Fruit fly (Drosophila melanogaster) whole organism, prepupa: ENCODE measurements around the gene TwdlX.
A peak's percentile ranks its signal among the peaks of the same experiment; 100 is the strongest.

Experiments
- CG10631 ChIP-seq: fragments of 200-800 bp; sonication (Bioruptor generic); optimal IDR thresholded peaks from 2 replicates; lab custom pipeline; 2016; ENCODE audit warnings: missing biosample characterization, missing genetic modification characterization
- CG10669 ChIP-seq: fragments of 200-800 bp; sonication (Bioruptor generic); optimal IDR thresholded peaks from 3 replicates; lab custom pipeline; 2018; ENCODE audit warnings: missing biosample characterization, mild to moderate bottlenecking, missing genetic modification characterization, moderate library complexity
- CG11762 ChIP-seq: fragments of 200-800 bp; sonication (Bioruptor generic); optimal IDR thresholded peaks from 3 replicates; lab custom pipeline; 2016; ENCODE audit warnings: missing biosample characterization, missing genetic modification characterization; ENCODE audit not compliant: insufficient read depth
- CG15336 ChIP-seq: fragments of 200-800 bp; sonication (Bioruptor generic); IDR thresholded peaks from 2 replicates; pipeline ENCODE4 v1.3.6; 2022; ENCODE audit warnings: missing biosample characterization, missing genetic modification characterization
- CG32006 ChIP-seq: fragments of 200-800 bp; sonication (Bioruptor generic); optimal IDR thresholded peaks from 3 replicates; lab custom pipeline; 2017; ENCODE audit warnings: missing biosample characterization, mild to moderate bottlenecking, missing genetic modification characterization
- CG3919 ChIP-seq: fragments of 200-800 bp; sonication (Bioruptor generic); optimal IDR thresholded peaks from 3 replicates; lab custom pipeline; 2016; ENCODE audit warnings: missing biosample characterization, missing genetic modification characterization
- CG4318 ChIP-seq: fragments of 200-800 bp; sonication (Bioruptor generic); optimal IDR thresholded peaks from 3 replicates; lab custom pipeline; 2017; ENCODE audit warnings: missing biosample characterization, mild to moderate bottlenecking, missing genetic modification characterization
- CG6792 ChIP-seq: fragments of 200-800 bp; sonication (Bioruptor generic); optimal IDR thresholded peaks from 3 replicates; lab custom pipeline; 2016; ENCODE audit warnings: missing biosample characterization, missing genetic modification characterization
- CG6854 ChIP-seq: fragments of 200-800 bp; sonication (Bioruptor generic); optimal IDR thresholded peaks from 2 replicates; lab custom pipeline; 2017; ENCODE audit warnings: missing biosample characterization, mild to moderate bottlenecking, missing genetic modification characterization
- CG8119 ChIP-seq: fragments of 200-800 bp; sonication (Bioruptor generic); IDR thresholded peaks from 3 replicates; pipeline ENCODE4 v1.3.6; 2022; ENCODE audit warnings: missing biosample characterization, missing genetic modification characterization
- CG8319 ChIP-seq: fragments of 200-800 bp; sonication (Bioruptor generic); optimal IDR thresholded peaks from 3 replicates; lab custom pipeline; 2016; ENCODE audit warnings: missing biosample characterization, missing genetic modification characterization
- CG8632 ChIP-seq: fragments of 200-800 bp; sonication (Bioruptor generic); optimal IDR thresholded peaks from 3 replicates; lab custom pipeline; 2016; ENCODE audit warnings: missing biosample characterization, missing genetic modification characterization
- Eip78C ChIP-seq: fragments of 200-800 bp; sonication (Bioruptor generic); peaks from one replicate; lab custom pipeline; 2016; ENCODE audit warnings: missing biosample characterization, missing genetic modification characterization
- Eip93F ChIP-seq: fragments of 200-800 bp; sonication (Bioruptor generic); optimal IDR thresholded peaks from 2 replicates; lab custom pipeline; 2016; ENCODE audit warnings: missing biosample characterization, mild to moderate bottlenecking, missing genetic modification characterization
- Ets21C ChIP-seq: fragments of 200-800 bp; sonication (Bioruptor generic); optimal IDR thresholded peaks from 3 replicates; lab custom pipeline; 2016; ENCODE audit warnings: missing biosample characterization, missing genetic modification characterization
- Ets96B ChIP-seq: fragments of 200-800 bp; optimal IDR thresholded peaks from 2 replicates; lab custom pipeline; 2019; ENCODE audit warnings: missing biosample characterization, mild to moderate bottlenecking, missing genetic modification characterization, moderate library complexity
- Hr38 ChIP-seq: sonication (Bioruptor generic); optimal IDR thresholded peaks from 2 replicates; lab custom pipeline; 2016; ENCODE audit warnings: missing biosample characterization, missing genetic modification characterization
- Hr4 ChIP-seq: fragments of 200-800 bp; sonication (Bioruptor generic); optimal IDR thresholded peaks from 3 replicates; lab custom pipeline; 2016; ENCODE audit warnings: missing biosample characterization, missing genetic modification characterization
- Sox15 ChIP-seq: fragments of 200-800 bp; sonication (Bioruptor generic); optimal IDR thresholded peaks from 3 replicates; lab custom pipeline; 2016; ENCODE audit warnings: missing biosample characterization, missing genetic modification characterization
- achi ChIP-seq: fragments of 200-800 bp; sonication (Bioruptor generic); optimal IDR thresholded peaks from 3 replicates; lab custom pipeline; 2016; ENCODE audit warnings: missing biosample characterization, missing genetic modification characterization
- dac ChIP-seq: fragments of 200-800 bp; sonication (Bioruptor generic); optimal IDR thresholded peaks from 2 replicates; lab custom pipeline; 2017; ENCODE audit warnings: missing biosample characterization, mild to moderate bottlenecking, missing genetic modification characterization
- dsx ChIP-seq: fragments of 200-800 bp; optimal IDR thresholded peaks from 3 replicates; lab custom pipeline; 2019; ENCODE audit warnings: missing biosample characterization, mild to moderate bottlenecking, missing genetic modification characterization, moderate library complexity; ENCODE audit not compliant: poor library complexity, severe bottlenecking
- esn ChIP-seq: fragments of 200-800 bp; sonication (Bioruptor generic); optimal IDR thresholded peaks from 2 replicates; lab custom pipeline; 2016; ENCODE audit warnings: missing biosample characterization, mild to moderate bottlenecking, missing genetic modification characterization, moderate library complexity
- fd59A ChIP-seq: fragments of 200-800 bp; sonication (Bioruptor generic); optimal IDR thresholded peaks from 2 replicates; lab custom pipeline; 2017; ENCODE audit warnings: missing biosample characterization, mild to moderate bottlenecking, missing genetic modification characterization, missing genetic modification reagents
- fd85E ChIP-seq: fragments of 200-800 bp; sonication (Bioruptor generic); optimal IDR thresholded peaks from 3 replicates; lab custom pipeline; 2016; ENCODE audit warnings: missing biosample characterization, missing genetic modification characterization
- fkh ChIP-seq: fragments of 200-800 bp; sonication (Bioruptor generic); optimal IDR thresholded peaks from 3 replicates; lab custom pipeline; 2017; ENCODE audit warnings: missing biosample characterization, mild to moderate bottlenecking, missing genetic modification characterization, moderate library complexity
- net ChIP-seq: fragments of 200-800 bp; sonication (Bioruptor generic); optimal IDR thresholded peaks from 3 replicates; lab custom pipeline; 2016; ENCODE audit warnings: missing biosample characterization, missing genetic modification characterization
- spab ChIP-seq: fragments of 200-800 bp; sonication (Bioruptor generic); optimal IDR thresholded peaks from 2 replicates; lab custom pipeline; 2017; ENCODE audit warnings: missing biosample characterization, mild to moderate bottlenecking, missing genetic modification characterization, missing genetic modification reagents
- svp ChIP-seq: fragments of 200-800 bp; sonication (Bioruptor generic); peaks from one replicate; lab custom pipeline; 2016; ENCODE audit warnings: missing biosample characterization, missing genetic modification characterization
- topi ChIP-seq: fragments of 200-800 bp; sonication (Bioruptor generic); optimal IDR thresholded peaks from 3 replicates; lab custom pipeline; 2016; ENCODE audit warnings: missing biosample characterization, missing genetic modification characterization
- vri ChIP-seq: fragments of 200-800 bp; sonication (Bioruptor generic); optimal IDR thresholded peaks from 3 replicates; lab custom pipeline; 2016; ENCODE audit warnings: missing biosample characterization, mild to moderate bottlenecking, missing genetic modification characterization

The TwdlX gene

DNA sequence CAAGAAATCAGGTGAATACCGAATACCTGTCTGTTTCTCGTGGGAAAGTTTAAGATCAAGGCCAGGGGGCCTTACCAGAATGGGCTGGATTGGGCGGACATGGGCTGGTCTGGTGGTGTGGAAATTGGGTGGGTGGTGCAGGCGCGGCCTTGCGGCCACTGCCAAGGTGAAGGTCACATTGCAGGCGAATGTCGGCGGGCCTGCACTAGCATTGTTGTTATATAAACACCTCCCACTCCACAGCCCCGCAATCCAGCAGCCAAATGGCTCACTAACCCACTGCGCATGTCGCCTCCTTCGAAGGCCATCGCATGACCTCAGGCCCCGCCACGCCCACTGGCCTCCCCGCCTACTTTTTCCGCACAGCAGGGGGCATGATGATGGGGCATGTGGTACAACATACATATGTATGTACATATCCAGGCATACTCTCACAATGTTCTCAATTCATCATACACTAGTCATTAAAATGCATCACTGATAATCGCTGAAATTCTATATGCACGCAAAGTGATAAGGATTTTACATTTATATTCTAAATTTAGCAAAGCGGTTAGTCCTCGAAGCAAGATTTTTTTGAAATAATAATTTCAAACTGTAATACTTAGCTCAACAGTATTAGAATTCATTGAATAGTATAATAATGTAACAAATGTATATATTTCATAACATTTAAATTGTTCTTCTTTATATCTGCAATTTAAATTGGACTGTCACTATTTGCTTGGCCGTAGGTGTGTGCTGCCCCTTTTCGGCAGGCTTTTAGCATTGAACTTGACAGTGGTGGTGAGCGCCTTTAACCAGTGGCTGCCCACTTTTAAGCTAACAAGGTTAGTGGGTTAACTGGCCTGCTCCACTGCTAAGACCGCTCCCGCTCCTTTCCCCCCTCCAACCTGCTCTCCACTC lies 34.0 kb upstream of the TwdlX start (continued):
- TF ChIP-seq CG6854 (GFP tag; lab: Kevin White, UChicago) (no peak), CG32006 (GFP tag; lab: Kevin White, UChicago) (peak; percentile 69), CG4318 (peak; percentile 8), CG3919 (GFP tag; lab: Kevin White, UChicago) (no peak), CG10669 (GFP tag; lab: Kevin White, UChicago) (no peak), CG10631 (GFP tag; lab: Kevin White, UChicago) (no peak), CG8632 (GFP tag; lab: Kevin White, UChicago) (no peak), fd59A (GFP tag; lab: Kevin White, UChicago) (no peak)

- TF ChIP-seq CG8119 (GFP tag; lab: Robert Waterston, UW): no peak
- TF ChIP-seq Hr4 (GFP tag; lab: Kevin White, UChicago): peak; percentile 36
- peak; percentile 52 for TF ChIP-seq Eip78C (GFP tag; lab: Kevin White, UChicago)
- TF ChIP-seq CG32006 (GFP tag; lab: Kevin White, UChicago): peak; percentile 50
- 0 out of 2 replicates have a peak, but pooled peaks have one; percentile 19 for TF ChIP-seq CG15336 (GFP tag; lab: Robert Waterston, UW)
- TF ChIP-seq Ets21C (GFP tag; lab: Kevin White, UChicago): no peak
- TF ChIP-seq achi (GFP tag; lab: Kevin White, UChicago): no peak
- no peak for TF ChIP-seq fkh (GFP tag; lab: Kevin White, UChicago)
- no peak for TF ChIP-seq dsx
- no peak for TF ChIP-seq spab (GFP tag; lab: Kevin White, UChicago)
- TF ChIP-seq Hr38 (GFP tag; lab: Kevin White, UChicago): no peak
- no peak for TF ChIP-seq Ets96B (tag; lab: Kevin White, UChicago)
- peak; percentile 11 for TF ChIP-seq CG4318
- TF ChIP-seq svp (GFP tag; lab: Kevin White, UChicago): peak; percentile 46
- no peak for TF ChIP-seq topi (GFP tag; lab: Kevin White, UChicago)
- TF ChIP-seq fd85E: no peak
These were observed 32.9 kb upstream of the TwdlX start for dm6 chrX:16697882-16698571.

- TF ChIP-seq CG6792 (no peak), net (no peak), dac (GFP tag; lab: Kevin White, UChicago) (no peak), Sox15 (GFP tag; lab: Kevin White, UChicago) (no peak), CG11762 (GFP tag; lab: Kevin White, UChicago) (no peak), CG8319 (GFP tag; lab: Kevin White, UChicago) (no peak), Hr4 (GFP tag; lab: Kevin White, UChicago) (no peak), CG10631 (GFP tag; lab: Kevin White, UChicago) (no peak)
These were observed 30.8 kb upstream of the TwdlX start, which contains the start of gene CG9676 for dm6 chrX:16700070-16700469. Gene CG9676, minus strand, starts transcription at chrX:16700170.

dm6 chrX:16701941-16702340 lies 28.9 kb upstream of the TwdlX start, which contains the start of gene sphe:
Gene sphe, minus strand, starts transcription at chrX:16701972.
- TF ChIP-seq vri (peak; percentile 84), Eip93F (GFP tag; lab: Kevin White, UChicago) (no peak)
- TF ChIP-seq, all 60 proteins: peak for 1

DNA sequence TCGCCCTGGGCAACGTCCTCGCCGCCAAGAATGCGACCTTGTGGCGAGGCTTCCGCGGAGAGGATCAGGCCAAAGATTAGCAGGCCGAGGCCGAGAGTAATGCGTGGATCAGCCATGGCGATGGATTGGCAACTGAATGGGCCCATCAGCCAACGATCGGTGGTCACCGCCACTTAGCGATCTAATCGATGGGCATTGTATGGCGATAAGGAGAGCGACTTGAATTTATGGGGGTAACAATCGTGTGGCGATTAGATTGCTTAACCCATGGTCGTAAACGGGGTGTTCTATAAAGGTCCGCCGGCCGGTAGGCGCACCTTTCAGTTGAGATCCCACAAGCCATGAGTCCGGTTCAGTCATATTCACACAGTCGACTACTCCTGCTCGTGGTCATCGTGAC lies 27.1 kb upstream of the TwdlX start, which contains the start of the genes CG9673 and CG4653:
Gene CG9673, minus strand, starts transcription at position 138 of the 400 bp plus-strand sequence.
Gene CG4653, plus strand, starts transcription at position 335 of the 400 bp plus-strand sequence.
- TF ChIP-seq vri (peak; percentile 38), esn (GFP tag; lab: Kevin White, UChicago) (no peak)
